Fruit fly (Drosophila melanogaster) whole organism, prepupa: ENCODE measurements around the gene mahe.
A peak's percentile ranks its signal among the peaks of the same experiment; 100 is the strongest.

Source experiments
- Blimp-1 ChIP-seq: fragments of 200-800 bp; sonication (Bioruptor generic); optimal IDR thresholded peaks from 3 replicates; lab custom pipeline; 2017; ENCODE audit warnings: missing biosample characterization, missing genetic modification characterization, mild to moderate bottlenecking, moderate library complexity, missing genetic modification reagents
- CG10631 ChIP-seq: fragments of 200-800 bp; sonication (Bioruptor generic); optimal IDR thresholded peaks from 2 replicates; lab custom pipeline; 2016; ENCODE audit warnings: missing biosample characterization, missing genetic modification characterization
- CG10669 ChIP-seq: fragments of 200-800 bp; sonication (Bioruptor generic); optimal IDR thresholded peaks from 3 replicates; lab custom pipeline; 2018; ENCODE audit warnings: missing biosample characterization, mild to moderate bottlenecking, missing genetic modification characterization, moderate library complexity
- CG11762 ChIP-seq: fragments of 200-800 bp; sonication (Bioruptor generic); optimal IDR thresholded peaks from 3 replicates; lab custom pipeline; 2016; ENCODE audit warnings: missing biosample characterization, missing genetic modification characterization; ENCODE audit not compliant: insufficient read depth
- CG11902 ChIP-seq: fragments of 200-800 bp; sonication (Bioruptor generic); optimal IDR thresholded peaks from 3 replicates; lab custom pipeline; 2016; ENCODE audit warnings: missing biosample characterization, missing genetic modification characterization
- CG15336 ChIP-seq: fragments of 200-800 bp; sonication (Bioruptor generic); IDR thresholded peaks from 2 replicates; pipeline ENCODE4 v1.3.6; 2022; ENCODE audit warnings: missing biosample characterization, missing genetic modification characterization
- CG16779 ChIP-seq: fragments of 200-800 bp; sonication (Bioruptor generic); optimal IDR thresholded peaks from 3 replicates; lab custom pipeline; 2017; ENCODE audit warnings: missing biosample characterization, mild to moderate bottlenecking, missing genetic modification characterization
- CG3032 ChIP-seq: fragments of 200-800 bp; optimal IDR thresholded peaks from 2 replicates; lab custom pipeline; 2019; ENCODE audit warnings: missing biosample characterization, mild to moderate bottlenecking, missing genetic modification characterization, moderate library complexity
- CG4318 ChIP-seq: fragments of 200-800 bp; sonication (Bioruptor generic); optimal IDR thresholded peaks from 3 replicates; lab custom pipeline; 2017; ENCODE audit warnings: missing biosample characterization, mild to moderate bottlenecking, missing genetic modification characterization
- CG6163 ChIP-seq: fragments of 200-800 bp; sonication (Bioruptor generic); IDR thresholded peaks from 3 replicates; pipeline ENCODE4 v1.3.6; 2022; ENCODE audit warnings: missing biosample characterization, missing genetic modification characterization
- CG6276 ChIP-seq: fragments of 200-800 bp; sonication (Bioruptor generic); optimal IDR thresholded peaks from 2 replicates; lab custom pipeline; 2017; ENCODE audit warnings: missing biosample characterization, mild to moderate bottlenecking, missing genetic modification characterization
- CG6792 ChIP-seq: fragments of 200-800 bp; sonication (Bioruptor generic); optimal IDR thresholded peaks from 3 replicates; lab custom pipeline; 2016; ENCODE audit warnings: missing biosample characterization, missing genetic modification characterization
- CG6808 ChIP-seq: fragments of 200-800 bp; sonication (Bioruptor generic); optimal IDR thresholded peaks from 3 replicates; lab custom pipeline; 2017; ENCODE audit warnings: missing biosample characterization, missing genetic modification characterization, mild to moderate bottlenecking, moderate library complexity, missing genetic modification reagents
- CG6854 ChIP-seq: fragments of 200-800 bp; sonication (Bioruptor generic); optimal IDR thresholded peaks from 2 replicates; lab custom pipeline; 2017; ENCODE audit warnings: missing biosample characterization, mild to moderate bottlenecking, missing genetic modification characterization
- CG8119 ChIP-seq: fragments of 200-800 bp; sonication (Bioruptor generic); IDR thresholded peaks from 3 replicates; pipeline ENCODE4 v1.3.6; 2022; ENCODE audit warnings: missing biosample characterization, missing genetic modification characterization
- CG8632 ChIP-seq: fragments of 200-800 bp; sonication (Bioruptor generic); optimal IDR thresholded peaks from 3 replicates; lab custom pipeline; 2016; ENCODE audit warnings: missing biosample characterization, missing genetic modification characterization
- CG9139 ChIP-seq: fragments of 200-800 bp; sonication (Bioruptor generic); optimal IDR thresholded peaks from 3 replicates; lab custom pipeline; 2017; ENCODE audit warnings: missing biosample characterization, mild to moderate bottlenecking, missing genetic modification characterization
- Eip93F ChIP-seq: fragments of 200-800 bp; sonication (Bioruptor generic); optimal IDR thresholded peaks from 2 replicates; lab custom pipeline; 2016; ENCODE audit warnings: missing biosample characterization, mild to moderate bottlenecking, missing genetic modification characterization
- Ets21C ChIP-seq: fragments of 200-800 bp; sonication (Bioruptor generic); optimal IDR thresholded peaks from 3 replicates; lab custom pipeline; 2016; ENCODE audit warnings: missing biosample characterization, missing genetic modification characterization
- Hr4 ChIP-seq: fragments of 200-800 bp; sonication (Bioruptor generic); optimal IDR thresholded peaks from 3 replicates; lab custom pipeline; 2016; ENCODE audit warnings: missing biosample characterization, missing genetic modification characterization
- Met ChIP-seq: fragments of 200-800 bp; sonication (Bioruptor generic); optimal IDR thresholded peaks from 3 replicates; lab custom pipeline; 2016; ENCODE audit warnings: missing biosample characterization, missing genetic modification characterization
- Smox ChIP-seq: fragments of 200-800 bp; sonication (Bioruptor generic); optimal IDR thresholded peaks from 3 replicates; lab custom pipeline; 2016; ENCODE audit warnings: missing biosample characterization, missing genetic modification characterization
- Sox102F ChIP-seq: fragments of 200-800 bp; sonication (Bioruptor generic); optimal IDR thresholded peaks from 2 replicates; lab custom pipeline; 2016; ENCODE audit warnings: missing biosample characterization, mild to moderate bottlenecking, missing genetic modification characterization
- Sox15 ChIP-seq: fragments of 200-800 bp; sonication (Bioruptor generic); optimal IDR thresholded peaks from 3 replicates; lab custom pipeline; 2016; ENCODE audit warnings: missing biosample characterization, missing genetic modification characterization
- achi ChIP-seq: fragments of 200-800 bp; sonication (Bioruptor generic); optimal IDR thresholded peaks from 3 replicates; lab custom pipeline; 2016; ENCODE audit warnings: missing biosample characterization, missing genetic modification characterization
- acj6 ChIP-seq: fragments of 200-800 bp; sonication (Bioruptor generic); optimal IDR thresholded peaks from 3 replicates; lab custom pipeline; 2016; ENCODE audit warnings: missing biosample characterization, missing genetic modification characterization
- dac ChIP-seq: fragments of 200-800 bp; sonication (Bioruptor generic); optimal IDR thresholded peaks from 2 replicates; lab custom pipeline; 2017; ENCODE audit warnings: missing biosample characterization, mild to moderate bottlenecking, missing genetic modification characterization
- dsx ChIP-seq: fragments of 200-800 bp; optimal IDR thresholded peaks from 3 replicates; lab custom pipeline; 2019; ENCODE audit warnings: missing biosample characterization, mild to moderate bottlenecking, missing genetic modification characterization, moderate library complexity; ENCODE audit not compliant: poor library complexity, severe bottlenecking
- fd59A ChIP-seq: fragments of 200-800 bp; sonication (Bioruptor generic); optimal IDR thresholded peaks from 2 replicates; lab custom pipeline; 2017; ENCODE audit warnings: missing biosample characterization, mild to moderate bottlenecking, missing genetic modification characterization, missing genetic modification reagents
- fd85E ChIP-seq: fragments of 200-800 bp; sonication (Bioruptor generic); optimal IDR thresholded peaks from 3 replicates; lab custom pipeline; 2016; ENCODE audit warnings: missing biosample characterization, missing genetic modification characterization
- lz ChIP-seq: fragments of 200-800 bp; sonication (Bioruptor generic); optimal IDR thresholded peaks from 3 replicates; lab custom pipeline; 2016; ENCODE audit warnings: missing biosample characterization, missing genetic modification characterization
- net ChIP-seq: fragments of 200-800 bp; sonication (Bioruptor generic); optimal IDR thresholded peaks from 3 replicates; lab custom pipeline; 2016; ENCODE audit warnings: missing biosample characterization, missing genetic modification characterization
- pdm3 ChIP-seq: fragments of 200-800 bp; sonication (Bioruptor generic); optimal IDR thresholded peaks from 3 replicates; lab custom pipeline; 2016; ENCODE audit warnings: missing biosample characterization, missing genetic modification characterization
- ss ChIP-seq, 2 experiments: fragments of 200-800 bp; sonication (Bioruptor generic); optimal IDR thresholded peaks; 2 replicates in 1 of 2; 3 replicates in 1 of 2; lab custom pipeline; 2017 to 2018; ENCODE audit warnings: mild to moderate bottlenecking in 2 of 2, missing biosample characterization in 2 of 2, missing genetic modification characterization in 2 of 2, moderate library complexity in 1 of 2
- svp ChIP-seq: fragments of 200-800 bp; sonication (Bioruptor generic); peaks from one replicate; lab custom pipeline; 2016; ENCODE audit warnings: missing biosample characterization, missing genetic modification characterization
- topi ChIP-seq: fragments of 200-800 bp; sonication (Bioruptor generic); optimal IDR thresholded peaks from 3 replicates; lab custom pipeline; 2016; ENCODE audit warnings: missing biosample characterization, missing genetic modification characterization

mahe gene

DNA sequence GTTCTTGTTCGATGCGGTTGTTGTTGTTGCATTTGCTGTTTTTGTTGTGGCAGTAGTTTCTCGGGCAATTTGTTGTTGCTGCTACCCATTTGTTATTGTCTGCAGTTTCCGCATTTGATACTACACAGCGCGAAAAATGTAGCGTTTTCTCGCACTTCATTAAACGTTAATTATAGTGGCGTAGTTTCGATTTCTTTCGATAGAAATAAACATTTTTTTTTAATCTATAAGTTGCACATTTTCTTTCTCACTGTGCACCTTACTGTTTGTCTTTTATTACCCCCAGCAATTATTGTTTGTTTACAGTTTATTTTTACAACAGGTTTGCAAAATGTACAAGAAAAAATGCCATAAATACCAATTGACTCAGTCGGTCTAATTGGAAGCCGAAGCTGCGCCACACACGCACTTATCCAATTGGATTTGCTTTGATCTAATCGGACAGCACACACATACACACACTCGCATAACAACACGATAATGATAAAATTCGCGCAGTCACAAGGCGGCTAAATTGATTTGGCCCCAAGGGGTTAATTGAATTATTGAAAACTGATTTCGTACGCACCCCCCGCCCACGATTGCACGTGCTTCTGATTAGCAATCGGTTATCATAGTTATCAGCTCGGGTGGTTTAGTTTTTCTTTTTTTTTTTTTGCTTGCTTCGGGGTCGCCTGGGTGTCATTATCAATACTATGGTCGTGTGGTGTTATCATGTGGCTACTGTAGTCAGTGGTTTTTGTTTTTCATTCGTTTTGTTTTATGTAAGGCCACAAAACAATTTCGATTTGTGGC, 34.8 kb upstream of the mahe start (continued):
- TF ChIP-seq Met (GFP tag; lab: Kevin White, UChicago) = no peak
- no peak for TF ChIP-seq pdm3
- TF ChIP-seq CG6808 (GFP tag; lab: Kevin White, UChicago) = no peak
- TF ChIP-seq svp (GFP tag; lab: Kevin White, UChicago) = peak; percentile 61
- no peak for TF ChIP-seq CG11762 (GFP tag; lab: Kevin White, UChicago)
- TF ChIP-seq topi = no peak
- no peak for TF ChIP-seq CG8632 (GFP tag; lab: Kevin White, UChicago)
- no peak for TF ChIP-seq CG11902
- no peak for TF ChIP-seq CG3032 (tag; lab: Kevin White, UChicago)

DNA sequence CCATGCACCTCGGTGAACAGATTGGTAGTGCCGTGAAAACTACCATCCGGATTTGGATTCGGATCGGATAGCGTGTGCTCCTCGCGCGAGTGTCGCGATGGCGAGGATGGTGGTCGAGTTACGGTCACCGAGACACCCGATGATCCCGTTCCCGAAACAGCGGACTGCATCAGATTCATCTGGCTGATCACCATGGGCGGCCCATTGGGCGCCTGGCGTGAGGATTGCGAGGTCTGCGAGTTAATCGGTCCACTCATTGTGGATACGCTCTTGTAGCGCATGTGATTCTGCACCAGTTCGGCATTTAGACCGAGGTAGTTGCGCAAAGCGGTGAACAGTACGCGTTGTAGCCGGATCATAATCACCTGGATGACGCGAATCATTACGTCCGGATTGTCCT, 32.5 kb upstream of the mahe start, which contains the start of gene sn:
sn (plus strand) TSS at position 301 of the 400 bp plus-strand sequence.
- no peak for TF ChIP-seq net (GFP tag; lab: Kevin White, UChicago)
- TF ChIP-seq svp (GFP tag; lab: Kevin White, UChicago) = peak; percentile 40
- TF ChIP-seq CG16779 (tag; lab: Kevin White, UChicago) = no peak
- no peak for TF ChIP-seq CG8119

DNA sequence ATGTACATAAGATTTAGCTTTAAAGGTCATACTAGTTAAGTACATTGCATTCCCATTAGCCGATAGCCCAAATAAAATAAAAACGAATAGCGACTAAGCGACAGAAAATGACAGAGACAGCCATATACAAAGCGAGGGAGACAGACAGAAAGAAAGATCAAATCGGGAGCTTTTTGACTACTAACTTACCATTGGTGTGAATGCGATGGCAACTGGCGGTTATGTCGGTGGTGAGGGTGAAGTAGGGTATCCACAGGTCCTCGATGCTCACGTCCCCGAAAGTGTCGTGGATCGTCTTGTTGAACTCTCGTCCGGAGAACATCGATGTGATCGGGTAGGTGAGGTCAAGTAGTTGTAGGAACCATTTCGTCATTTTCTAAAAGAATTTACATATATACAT, 29.8 kb upstream of the mahe start:
- TF ChIP-seq svp (GFP tag; lab: Kevin White, UChicago) = peak; percentile 71
- TF ChIP-seq achi = no peak

dm6 chrX:7959512-7959911, 28.3 kb upstream of the mahe start:
- no peak for TF ChIP-seq CG6792

dm6 chrX:7959025-7959424, 27.8 kb upstream of the mahe start:
- TF ChIP-seq Sox15 (GFP tag; lab: Kevin White, UChicago) (no peak), CG6163 (GFP tag; lab: Robert Waterston, UW) (peak; percentile 38; the same call in 1 of the 3 replicates)

DNA sequence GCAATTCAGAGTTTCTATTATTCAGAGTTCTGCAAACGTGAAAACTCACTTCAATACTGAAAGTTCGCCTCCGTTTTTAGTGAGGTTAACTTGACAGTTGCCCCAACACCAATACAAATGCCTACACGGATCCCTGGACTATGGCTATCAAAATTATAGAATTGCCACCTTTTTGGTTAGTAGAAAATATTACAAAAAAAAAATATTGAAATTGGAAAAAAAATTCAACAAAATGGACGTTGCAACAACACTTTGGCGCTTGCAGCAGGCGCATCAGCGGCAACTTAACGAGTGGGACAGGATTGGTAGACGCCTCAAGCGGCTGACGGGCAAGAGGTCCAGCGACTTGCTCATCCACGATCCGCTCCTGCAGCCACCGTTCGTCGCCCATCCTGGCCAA, 24.7 kb upstream of the mahe start, which contains the start of the genes CG15332 and CG15330:
CG15332 (minus strand) TSS at position 101 of the 400 bp plus-strand sequence.
CG15330 (plus strand) TSS at position 175 of the 400 bp plus-strand sequence.
- TF ChIP-seq Eip93F (GFP tag; lab: Kevin White, UChicago) (no peak), CG6808 (GFP tag; lab: Kevin White, UChicago) (no peak), Blimp-1 (GFP tag; lab: Kevin White, UChicago) (no peak), fd85E (no peak), Hr4 (GFP tag; lab: Kevin White, UChicago) (no peak), achi (no peak), CG4318 (GFP tag; lab: Kevin White, UChicago) (no peak), CG6854 (GFP tag; lab: Kevin White, UChicago) (no peak), CG10669 (GFP tag; lab: Kevin White, UChicago) (no peak), CG11902 (no peak)

DNA sequence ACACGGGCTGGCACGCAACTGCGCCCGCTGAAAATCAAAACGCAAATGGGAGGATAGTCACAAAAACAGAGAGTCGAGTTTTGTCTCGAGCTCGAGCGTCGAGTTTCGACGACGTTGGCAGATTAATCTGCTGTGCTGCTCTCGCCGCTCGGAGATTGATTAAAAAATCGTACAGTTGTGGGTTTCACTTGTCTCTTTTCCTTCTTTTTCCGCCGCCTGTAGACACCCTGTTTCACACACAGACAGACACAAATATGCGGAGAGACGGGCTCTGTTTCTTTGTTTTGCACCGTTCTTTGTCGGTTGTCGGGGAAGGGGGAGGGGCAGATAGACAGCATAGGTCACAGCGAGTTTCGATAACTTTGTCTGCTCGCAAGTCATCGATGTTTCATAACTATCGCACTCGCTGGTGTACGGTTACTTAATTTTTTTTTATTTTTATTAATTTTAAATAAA, 15.7 kb upstream of the mahe start, which contains the start of gene orion:
orion (minus strand) TSS at position 51 of the 456 bp plus-strand sequence.
- TF ChIP-seq lz (GFP tag; lab: Kevin White, UChicago) (peak; percentile 17), dac (GFP tag; lab: Kevin White, UChicago) (peak; percentile 55), topi (peak; percentile 29), Sox102F (GFP tag; lab: Kevin White, UChicago) (no peak), Ets21C (GFP tag; lab: Kevin White, UChicago) (no peak), CG10669 (GFP tag; lab: Kevin White, UChicago) (no peak), acj6 (no peak), CG8632 (GFP tag; lab: Kevin White, UChicago) (peak; percentile 31), CG6854 (GFP tag; lab: Kevin White, UChicago) (no peak), Sox15 (GFP tag; lab: Kevin White, UChicago) (no peak), CG15336 (peak; percentile 59; the same call in 1 of the 2 replicates), ss (GFP tag; optimal IDR thresholded peaks at IDR 0.05; lab: Kevin White, UChicago) (peak; percentile 93 to 94), pdm3 (no peak), fd59A (GFP tag; lab: Kevin White, UChicago) (peak; percentile 32), CG8119 (peak; percentile 73), net (GFP tag; lab: Kevin White, UChicago) (no peak), CG6276 (no peak), dsx (GFP tag; lab: Kevin White, UChicago) (peak; percentile 87), Smox (GFP tag; lab: Kevin White, UChicago) (no peak), CG10631 (GFP tag; lab: Kevin White, UChicago) (no peak), CG4318 (GFP tag; lab: Kevin White, UChicago) (no peak), CG9139 (GFP tag; lab: Kevin White, UChicago) (peak; percentile 88), fd85E (no peak), CG16779 (tag; lab: Kevin White, UChicago) (peak; percentile 83)
